Worm (Caenorhabditis elegans) whole organism, L2 larva: ENCODE measurements around the gene mcp-1.

Experiments used
- dmd-4 ChIP-seq: sonication (generic microtip); optimal IDR thresholded peaks from 2 replicates; lab custom pipeline; 2017; ENCODE audit warnings: missing biosample characterization, missing genetic modification characterization
- egl-27 ChIP-seq: sonication (generic microtip); optimal IDR thresholded peaks from 3 replicates; lab custom pipeline; 2017; ENCODE audit warnings: missing biosample characterization, missing genetic modification reagents, missing genetic modification characterization
- snpc-4 ChIP-seq: fragments of 150-350 bp; optimal IDR thresholded peaks from 2 replicates; lab custom pipeline; 2014; ENCODE audit warnings: missing biosample characterization, missing genetic modification characterization
- unc-39 ChIP-seq: fragments of 150-350 bp; optimal IDR thresholded peaks from 2 replicates; lab custom pipeline; 2014; ENCODE audit warnings: missing biosample characterization, missing genetic modification characterization
- ztf-4 ChIP-seq: fragments of 150-350 bp; optimal IDR thresholded peaks from 2 replicates; lab custom pipeline; 2014; ENCODE audit warnings: missing biosample characterization, missing genetic modification characterization

DNA sequence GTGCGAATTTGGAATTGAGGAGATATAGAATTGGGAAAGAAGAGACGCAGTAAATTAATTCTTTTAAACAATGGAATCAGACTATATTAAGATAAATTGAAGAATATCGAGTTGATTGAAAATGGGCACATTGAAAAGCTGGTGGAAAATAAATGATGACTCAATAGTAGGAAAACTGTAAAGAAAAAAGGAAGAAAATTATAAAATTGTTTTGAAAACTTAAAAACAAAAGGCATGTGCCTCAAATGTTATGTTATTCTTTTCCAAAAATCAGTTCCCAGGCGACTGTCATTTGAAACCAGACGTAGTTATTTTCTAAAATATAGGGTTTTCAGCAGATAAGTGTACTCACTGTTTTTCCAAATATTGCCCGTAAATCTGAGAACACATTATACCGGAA lies 41.7 kb upstream of the mcp-1 start, which contains the start of gene C04E6.12:
- no peak for TF ChIP-seq unc-39 (tag; lab: Kevin White, UChicago)
- no peak for TF ChIP-seq snpc-4
- no peak for TF ChIP-seq egl-27
- TF ChIP-seq dmd-4 = no peak
- TF ChIP-seq ztf-4 = no peak
